Worm (Caenorhabditis elegans) whole organism, L3 larva: Measurements from ENCODE around the gene yap-1.

Source experiments
- R02D3.7 ChIP-seq: fragments of 150-350 bp; optimal IDR thresholded peaks from 2 replicates; lab custom pipeline; 2014; ENCODE audit warnings: missing biosample characterization, missing genetic modification characterization
- ceh-28 ChIP-seq: fragments of 150-350 bp; optimal IDR thresholded peaks from 2 replicates; lab custom pipeline; 2014; ENCODE audit warnings: missing biosample characterization, missing genetic modification reagents, missing genetic modification characterization
- egl-27 ChIP-seq: sonication (generic microtip); optimal IDR thresholded peaks from 4 replicates; lab custom pipeline; 2017; ENCODE audit warnings: missing biosample characterization, missing genetic modification reagents, missing genetic modification characterization
- lin-15B ChIP-seq: fragments of 150-350 bp; optimal IDR thresholded peaks from 2 replicates; lab custom pipeline; 2014; ENCODE audit warnings: missing biosample characterization, missing genetic modification characterization
- nhr-76 ChIP-seq: fragments of 150-350 bp; sonication (generic microtip); optimal IDR thresholded peaks from 5 replicates; lab custom pipeline; 2014; ENCODE audit warnings: missing biosample characterization, missing genetic modification characterization
- nhr-77 ChIP-seq: fragments of 150-350 bp; optimal IDR thresholded peaks from 2 replicates; lab custom pipeline; 2014; ENCODE audit warnings: missing biosample characterization, missing genetic modification characterization
- pha-4 ChIP-seq: fragments of 150-350 bp; optimal IDR thresholded peaks from 2 replicates; lab custom pipeline; 2014; ENCODE audit warnings: missing biosample characterization, missing genetic modification reagents, missing genetic modification characterization
- pqm-1 ChIP-seq: fragments of 150-350 bp; optimal IDR thresholded peaks from 2 replicates; lab custom pipeline; 2017; ENCODE audit warnings: missing biosample characterization, missing genetic modification characterization, inconsistent platforms
- skn-1 ChIP-seq: fragments of 150-350 bp; optimal IDR thresholded peaks from 2 replicates; lab custom pipeline; 2014; ENCODE audit warnings: missing biosample characterization, missing genetic modification characterization
- zag-1 ChIP-seq: fragments of 150-350 bp; optimal IDR thresholded peaks from 2 replicates; lab custom pipeline; 2014; ENCODE audit warnings: missing biosample characterization, missing genetic modification characterization

DNA sequence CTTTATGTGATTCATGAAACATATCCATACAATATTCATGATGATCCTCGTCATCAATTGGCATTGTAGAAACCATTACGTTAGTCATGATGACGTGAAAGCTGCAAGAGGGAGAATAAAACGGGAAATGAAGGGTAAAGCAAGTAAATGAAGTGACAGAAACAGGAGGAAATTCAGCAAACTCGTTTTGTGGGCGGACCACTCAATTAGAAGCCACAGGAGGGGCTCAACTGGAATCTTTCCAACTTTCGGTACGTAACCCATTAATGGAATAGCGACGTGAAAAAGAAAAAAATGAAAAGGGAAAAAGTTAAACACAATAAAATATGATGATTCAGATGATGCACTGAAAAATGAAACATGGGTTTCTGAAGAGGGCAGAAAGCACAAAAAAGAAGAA is 25.3 kb downstream of the yap-1 start, which contains the start of gene T01C1.4:
- TF ChIP-seq pha-4 (no peak), ceh-28 (tag; lab: Kevin White, UChicago) (no peak), lin-15B (tag; lab: Kevin White, UChicago) (no peak), skn-1 (tag; lab: Kevin White, UChicago) (no peak), egl-27 (tag; lab: Kevin White, UChicago) (no peak), R02D3.7 (no peak), zag-1 (no peak), nhr-76 (tag; lab: Kevin White, UChicago) (no peak), pqm-1 (tag; lab: Kevin White, UChicago) (no peak), nhr-77 (tag; lab: Kevin White, UChicago) (no peak)
